Fruit fly (Drosophila melanogaster) whole organism, embryonic: ENCODE measurements around the gene Pdxk.

Source experiments
- B-H1 ChIP-seq: fragments of 200-800 bp; sonication (Bioruptor generic); IDR thresholded peaks from 3 replicates; pipeline ENCODE4 v1.3.6; 2022; ENCODE audit warnings: missing biosample characterization, missing genetic modification characterization
- B-H2 ChIP-seq: fragments of 200-800 bp; sonication (Bioruptor generic); optimal IDR thresholded peaks from 2 replicates; lab custom pipeline; 2018; ENCODE audit warnings: missing biosample characterization, mild to moderate bottlenecking, missing genetic modification characterization
- Bdp1 ChIP-seq: fragments of 200-800 bp; sonication (Bioruptor generic); optimal IDR thresholded peaks from 3 replicates; lab custom pipeline; 2016; ENCODE audit warnings: missing biosample characterization, missing genetic modification characterization
- Bgb ChIP-seq: fragments of 200-800 bp; sonication (Bioruptor generic); IDR thresholded peaks from 2 replicates; pipeline ENCODE4 v1.3.6; 2022; ENCODE audit warnings: missing biosample characterization, missing genetic modification characterization; ENCODE audit not compliant: partially characterized antibody
- CG10209 ChIP-seq: fragments of 200-800 bp; sonication (Bioruptor generic); optimal IDR thresholded peaks from 3 replicates; lab custom pipeline; 2017; ENCODE audit warnings: missing biosample characterization, mild to moderate bottlenecking, missing genetic modification characterization, missing genetic modification reagents
- CG10543 ChIP-seq: fragments of 200-800 bp; sonication (Bioruptor generic); optimal IDR thresholded peaks from 3 replicates; lab custom pipeline; 2017; ENCODE audit warnings: missing biosample characterization, mild to moderate bottlenecking, missing genetic modification characterization, moderate library complexity
- CG11247 ChIP-seq: fragments of 200-800 bp; sonication (Bioruptor generic); IDR thresholded peaks from 2 replicates; pipeline ENCODE4 v1.3.6; 2022; ENCODE audit warnings: missing biosample characterization, missing genetic modification characterization
- CG11456 ChIP-seq: fragments of 200-800 bp; sonication (Bioruptor generic); IDR thresholded peaks from 3 replicates; pipeline ENCODE4 v1.3.6; 2022; ENCODE audit warnings: missing biosample characterization, missing genetic modification characterization
- CG11560 ChIP-seq: fragments of 200-800 bp; sonication (Bioruptor generic); IDR thresholded peaks from 3 replicates; pipeline ENCODE4 v1.3.6; 2022; ENCODE audit warnings: missing biosample characterization, missing genetic modification characterization
- CG13894 ChIP-seq: fragments of 200-800 bp; sonication (Bioruptor generic); optimal IDR thresholded peaks from 3 replicates; lab custom pipeline; 2018; ENCODE audit warnings: missing biosample characterization, mild to moderate bottlenecking, missing genetic modification characterization, moderate library complexity
- CG15011 ChIP-seq: fragments of 200-800 bp; sonication (Bioruptor generic); optimal IDR thresholded peaks from 3 replicates; lab custom pipeline; 2018; ENCODE audit warnings: missing biosample characterization, mild to moderate bottlenecking, missing genetic modification characterization
- CG15479 ChIP-seq: fragments of 200-800 bp; sonication (Bioruptor generic); optimal IDR thresholded peaks from 3 replicates; lab custom pipeline; 2019; ENCODE audit warnings: missing biosample characterization, mild to moderate bottlenecking, missing genetic modification characterization, moderate library complexity
- CG15514 ChIP-seq: fragments of 200-800 bp; sonication (Bioruptor generic); optimal IDR thresholded peaks from 3 replicates; lab custom pipeline; 2017; ENCODE audit warnings: missing biosample characterization, missing genetic modification characterization, mild to moderate bottlenecking, moderate library complexity, missing genetic modification reagents
- CG15696 ChIP-seq: fragments of 200-800 bp; sonication (Bioruptor generic); optimal IDR thresholded peaks from 2 replicates; lab custom pipeline; 2019; ENCODE audit warnings: missing biosample characterization, mild to moderate bottlenecking, missing genetic modification characterization, moderate library complexity
- CG17385 ChIP-seq: fragments of 200-800 bp; sonication (Bioruptor generic); optimal IDR thresholded peaks from 3 replicates; lab custom pipeline; 2018; ENCODE audit warnings: missing biosample characterization, mild to moderate bottlenecking, missing genetic modification characterization
- CG1792 ChIP-seq: fragments of 200-800 bp; sonication (Bioruptor generic); optimal IDR thresholded peaks from 2 replicates; lab custom pipeline; 2016; ENCODE audit warnings: missing biosample characterization, missing genetic modification characterization
- CG18764 ChIP-seq: fragments of 200-800 bp; sonication (Bioruptor generic); optimal IDR thresholded peaks from 3 replicates; lab custom pipeline; 2016; ENCODE audit warnings: missing biosample characterization, missing genetic modification characterization
- CG4360 ChIP-seq: fragments of 200-800 bp; sonication (Bioruptor generic); IDR thresholded peaks from 2 replicates; pipeline ENCODE4 v1.3.6; 2022; ENCODE audit warnings: missing biosample characterization, missing genetic modification characterization
- CG4404 ChIP-seq: fragments of 200-800 bp; sonication (Bioruptor generic); IDR thresholded peaks from 2 replicates; pipeline ENCODE4 v1.3.6; 2022; ENCODE audit warnings: missing biosample characterization, missing genetic modification characterization
- CG6689 ChIP-seq: fragments of 200-800 bp; sonication (Bioruptor generic); IDR thresholded peaks from 2 replicates; pipeline ENCODE4 v1.3.6; 2022; ENCODE audit warnings: missing biosample characterization, missing genetic modification characterization
- CG8290 ChIP-seq, 3 experiments: fragments of 200-800 bp; sonication (Bioruptor generic); optimal IDR thresholded peaks; 2 replicates each; lab custom pipeline; 2016 to 2019; ENCODE audit warnings: missing biosample characterization in 3 of 3, missing genetic modification characterization in 3 of 3, mild to moderate bottlenecking in 2 of 3, moderate library complexity in 1 of 3
- CG9437 ChIP-seq: fragments of 200-800 bp; sonication (Bioruptor generic); optimal IDR thresholded peaks from 2 replicates; lab custom pipeline; 2018; ENCODE audit warnings: missing biosample characterization, mild to moderate bottlenecking, missing genetic modification characterization
- Dad ChIP-seq: fragments of 200-800 bp; sonication (Bioruptor generic); optimal IDR thresholded peaks from 3 replicates; lab custom pipeline; 2016; ENCODE audit warnings: missing biosample characterization, missing genetic modification characterization
- Dbx ChIP-seq: fragments of 200-800 bp; sonication (Bioruptor generic); IDR thresholded peaks from 3 replicates; pipeline ENCODE4 v1.3.6; 2022; ENCODE audit warnings: missing biosample characterization, missing genetic modification characterization
- Deaf1 ChIP-seq: fragments of 200-800 bp; optimal IDR thresholded peaks from 3 replicates; lab custom pipeline; 2019; ENCODE audit warnings: missing biosample characterization, mild to moderate bottlenecking, missing genetic modification characterization, moderate library complexity
- Dek ChIP-seq: fragments of 200-800 bp; sonication (Bioruptor generic); optimal IDR thresholded peaks from 3 replicates; lab custom pipeline; 2019; ENCODE audit warnings: missing biosample characterization, mild to moderate bottlenecking, missing genetic modification characterization, moderate library complexity
- Drgx ChIP-seq: fragments of 200-800 bp; sonication (Bioruptor generic); IDR thresholded peaks from 2 replicates; pipeline ENCODE4 v1.3.6; 2022; ENCODE audit warnings: missing biosample characterization, missing genetic modification characterization
- GATAe ChIP-seq: fragments of 200-800 bp; sonication (Bioruptor generic); conservative IDR thresholded peaks from 2 replicates; pipeline ENCODE4 v1.3.6; 2022; ENCODE audit warnings: missing biosample characterization, missing genetic modification characterization
- HmgD ChIP-seq: fragments of 200-800 bp; sonication (Bioruptor generic); optimal IDR thresholded peaks from 3 replicates; lab custom pipeline; 2016; ENCODE audit warnings: missing biosample characterization, missing genetic modification characterization
- Hmx ChIP-seq: fragments of 200-800 bp; sonication (Bioruptor generic); optimal IDR thresholded peaks from 2 replicates; lab custom pipeline; 2016; ENCODE audit warnings: missing biosample characterization, missing genetic modification characterization
- Hr78 ChIP-seq, 2 experiments: fragments of 200-800 bp in 1 of 2; fragments of >200 bp in 1 of 2; sonication (Bioruptor generic) in 1 of 2; optimal IDR thresholded peaks; 2 replicates each; lab custom pipeline; 2017 to 2019; ENCODE audit warnings: missing biosample characterization in 2 of 2, missing genetic modification characterization in 2 of 2, mild to moderate bottlenecking in 1 of 2, moderate library complexity in 1 of 2
- Lhr ChIP-seq: fragments of 200-800 bp; sonication (Bioruptor generic); optimal IDR thresholded peaks from 3 replicates; lab custom pipeline; 2017; ENCODE audit warnings: mild to moderate bottlenecking, missing biosample characterization, missing genetic modification reagents, missing genetic modification characterization
- Nf-YC ChIP-seq: fragments of 200-800 bp; optimal IDR thresholded peaks from 3 replicates; lab custom pipeline; 2019; ENCODE audit warnings: missing biosample characterization, mild to moderate bottlenecking, missing genetic modification characterization, moderate library complexity
- PHDP ChIP-seq: fragments of 200-800 bp; sonication (Bioruptor generic); optimal IDR thresholded peaks from 3 replicates; lab custom pipeline; 2018; ENCODE audit warnings: missing biosample characterization, mild to moderate bottlenecking, missing genetic modification characterization, moderate library complexity
- bowl ChIP-seq: fragments of 200-800 bp; sonication (Bioruptor generic); IDR thresholded peaks from 2 replicates; pipeline ENCODE4 v1.3.6; 2022; ENCODE audit warnings: missing biosample characterization, missing genetic modification characterization
- corto ChIP-seq: fragments of 200-800 bp; sonication (Bioruptor generic); optimal IDR thresholded peaks from 2 replicates; lab custom pipeline; 2016; ENCODE audit warnings: missing biosample characterization, mild to moderate bottlenecking, missing genetic modification characterization, moderate library complexity
- crp ChIP-seq, 2 experiments: fragments of 200-800 bp; sonication (Bioruptor generic); optimal IDR thresholded peaks; 2 replicates in 1 of 2; 3 replicates in 1 of 2; lab custom pipeline; 2017; ENCODE audit warnings: missing biosample characterization in 2 of 2, missing genetic modification characterization in 2 of 2, mild to moderate bottlenecking in 1 of 2, moderate library complexity in 1 of 2
- dati ChIP-seq: fragments of 200-800 bp; sonication (Bioruptor generic); IDR thresholded peaks from 2 replicates; pipeline ENCODE4 v1.3.6; 2022; ENCODE audit warnings: missing biosample characterization, missing genetic modification characterization
- emc ChIP-seq: fragments of 200-800 bp; sonication (Bioruptor generic); optimal IDR thresholded peaks from 2 replicates; lab custom pipeline; 2016; ENCODE audit warnings: missing biosample characterization, missing genetic modification characterization
- ems ChIP-seq: fragments of 200-800 bp; sonication (Bioruptor generic); optimal IDR thresholded peaks from 3 replicates; lab custom pipeline; 2016; ENCODE audit warnings: missing biosample characterization, missing genetic modification characterization
- exex ChIP-seq: fragments of 200-800 bp; sonication (Bioruptor generic); optimal IDR thresholded peaks from 4 replicates; lab custom pipeline; 2018; ENCODE audit warnings: missing biosample characterization, mild to moderate bottlenecking, missing genetic modification characterization, moderate library complexity
- gro ChIP-seq: fragments of 200-800 bp; sonication (Bioruptor generic); optimal IDR thresholded peaks from 2 replicates; lab custom pipeline; 2016; ENCODE audit warnings: missing biosample characterization, missing genetic modification characterization
- ken ChIP-seq: fragments of 200-800 bp; sonication (Bioruptor generic); IDR thresholded peaks from 3 replicates; pipeline ENCODE4 v1.3.6; 2022; ENCODE audit warnings: missing biosample characterization, missing genetic modification characterization
- klu ChIP-seq: fragments of 200-800 bp; sonication (Bioruptor generic); IDR thresholded peaks from 2 replicates; pipeline ENCODE4 v1.3.6; 2022; ENCODE audit warnings: missing biosample characterization, missing genetic modification characterization
- lilli ChIP-seq: fragments of 200-800 bp; sonication (Bioruptor generic); optimal IDR thresholded peaks from 3 replicates; lab custom pipeline; 2016; ENCODE audit warnings: missing biosample characterization, missing genetic modification characterization
- nmo ChIP-seq: fragments of 200-800 bp; sonication (Bioruptor generic); optimal IDR thresholded peaks from 2 replicates; lab custom pipeline; 2018; ENCODE audit warnings: missing biosample characterization, mild to moderate bottlenecking, missing genetic modification characterization, moderate library complexity
- nom ChIP-seq: fragments of 200-800 bp; sonication (Bioruptor generic); optimal IDR thresholded peaks from 2 replicates; lab custom pipeline; 2017; ENCODE audit warnings: missing biosample characterization, missing genetic modification characterization, mild to moderate bottlenecking, moderate library complexity, missing genetic modification reagents
- peb ChIP-seq: fragments of 200-800 bp; sonication (Bioruptor generic); IDR thresholded peaks from 2 replicates; pipeline ENCODE4 v1.3.6; 2022; ENCODE audit warnings: missing biosample characterization, missing genetic modification characterization
- tx ChIP-seq: fragments of 200-800 bp; sonication (Bioruptor generic); optimal IDR thresholded peaks from 2 replicates; lab custom pipeline; 2016; ENCODE audit warnings: missing biosample characterization, missing genetic modification characterization

Pdxk gene

dm6 chr3L:9379484-9380343 is 19.6 kb downstream of the Pdxk start, which contains the start of gene Hsp67Ba (continued):
- TF ChIP-seq peb (GFP tag; lab: Robert Waterston, UW): no peak
- peak; percentile 49 for TF ChIP-seq nom
- no peak for TF ChIP-seq gro
- no peak for TF ChIP-seq CG4360 (GFP tag; lab: Robert Waterston, UW)
- peak; percentile 47 for TF ChIP-seq corto (GFP tag; lab: Kevin White, UChicago)
- no peak for TF ChIP-seq CG11247 (GFP tag; lab: Robert Waterston, UW)
- peak; percentile 29; the same call in 1 of the 2 replicates for TF ChIP-seq Drgx
- TF ChIP-seq Dbx (GFP tag; lab: Robert Waterston, UW): no peak
- no peak for TF ChIP-seq nmo (GFP tag; lab: Kevin White, UChicago)
- TF ChIP-seq lilli (GFP tag; lab: Kevin White, UChicago): no peak
- no peak for TF ChIP-seq exex (tag; lab: Kevin White, UChicago)
- TF ChIP-seq CG17385 (GFP tag; lab: Kevin White, UChicago): no peak
- no peak for TF ChIP-seq CG1792
- TF ChIP-seq B-H2 (GFP tag; lab: Kevin White, UChicago): peak; percentile 24
- no peak for TF ChIP-seq klu
- TF ChIP-seq Bgb (GFP tag; lab: Robert Waterston, UW): no peak
- TF ChIP-seq CG11456 (GFP tag; lab: Robert Waterston, UW): no peak
- TF ChIP-seq CG15514 (GFP tag; lab: Kevin White, UChicago): no peak
- TF ChIP-seq dati (GFP tag; lab: Robert Waterston, UW): no peak
- TF ChIP-seq CG15479 (GFP tag; lab: Kevin White, UChicago): no peak
- TF ChIP-seq GATAe (GFP tag; lab: Robert Waterston, UW): no peak
- TF ChIP-seq CG4404 (GFP tag; lab: Robert Waterston, UW): no peak
- no peak for TF ChIP-seq tx (GFP tag; lab: Kevin White, UChicago)
- TF ChIP-seq CG15011 (GFP tag; lab: Kevin White, UChicago): no peak
- no peak for TF ChIP-seq ken (GFP tag; lab: Robert Waterston, UW)
- no peak for TF ChIP-seq B-H1
- peak in 1 of 2 experiments; percentile 39 for TF ChIP-seq crp (GFP tag; optimal IDR thresholded peaks at IDR 0.05; lab: Kevin White, UChicago)
- TF ChIP-seq CG11560: no peak
- no peak for TF ChIP-seq PHDP (tag; lab: Kevin White, UChicago)
- TF ChIP-seq CG9437 (GFP tag; lab: Kevin White, UChicago): no peak
- TF ChIP-seq Hmx (GFP tag; lab: Kevin White, UChicago): no peak
- no peak for TF ChIP-seq CG8290 (GFP tag; optimal IDR thresholded peaks at IDR 0.05; lab: Kevin White, UChicago)
- TF ChIP-seq CG8290 (tag; optimal IDR thresholded peaks at IDR 0.05; lab: Kevin White, UChicago): no peak
- no peak for TF ChIP-seq CG15696 (tag; lab: Kevin White, UChicago)
- TF ChIP-seq CG18764 (GFP tag; lab: Kevin White, UChicago): no peak
- no peak for TF ChIP-seq CG10209 (GFP tag; lab: Kevin White, UChicago)
- no peak for TF ChIP-seq HmgD (GFP tag; lab: Kevin White, UChicago)
- no peak for TF ChIP-seq Dad (GFP tag; lab: Kevin White, UChicago)
- TF ChIP-seq Nf-YC (tag; lab: Kevin White, UChicago): peak; percentile 34
- no peak for TF ChIP-seq bowl (GFP tag; lab: Robert Waterston, UW)
- no peak for TF ChIP-seq CG13894 (tag; lab: Kevin White, UChicago)
- TF ChIP-seq emc (GFP tag; lab: Kevin White, UChicago): no peak
- peak; percentile 53 for TF ChIP-seq Deaf1 (tag; lab: Kevin White, UChicago)
- no peak for TF ChIP-seq Lhr
- no peak for TF ChIP-seq Dek (tag; lab: Kevin White, UChicago)
- TF ChIP-seq Hr78 (GFP tag; optimal IDR thresholded peaks at IDR 0.05; lab: Kevin White, UChicago): no peak
- no peak for TF ChIP-seq Bdp1 (GFP tag; lab: Kevin White, UChicago)
- peak; percentile 17 for TF ChIP-seq CG10543
- no peak for TF ChIP-seq CG6689
- TF ChIP-seq ems (GFP tag; lab: Kevin White, UChicago): no peak
